Worm (Caenorhabditis elegans): ENCODE data around the gene ceph-41.

The ceph-41 gene

DNA sequence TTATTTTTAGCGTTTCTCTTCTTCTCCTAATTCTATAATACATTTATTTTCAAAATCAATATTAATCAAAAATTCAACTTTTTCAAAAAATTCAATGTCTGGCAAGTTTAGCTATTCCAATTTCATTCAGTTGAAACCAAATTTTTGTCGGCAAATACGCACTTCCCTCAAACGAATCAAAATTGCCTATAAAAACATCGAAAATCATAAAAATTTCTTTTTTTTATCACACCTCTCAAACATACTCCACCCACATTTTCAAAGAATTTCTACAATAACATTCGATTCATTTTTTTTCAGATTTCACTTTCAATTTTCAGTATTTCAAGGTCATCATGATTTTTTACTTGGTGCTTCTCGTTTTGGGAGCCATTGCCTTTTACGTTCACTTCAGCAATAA, 32.1 kb downstream of the ceph-41 start, which contains the start of gene faah-1:
Gene faah-1, plus strand, starts transcription at position 301 of the 400 bp plus-strand sequence.
- TF ChIP-seq unc-130 (GFP tag; optimal IDR thresholded peaks at IDR 0.05) (no peak), nhr-77 (tag; optimal IDR thresholded peaks at IDR 0.05) (no peak), fos-1 (tag; optimal IDR thresholded peaks at IDR 0.05) (no peak), daf-8 (GFP tag; IDR thresholded peaks at IDR 0.05) (no peak), nhr-41 (GFP tag; IDR thresholded peaks at IDR 0.05) (no peak), lim-7 (GFP tag; IDR thresholded peaks at IDR 0.05) (no peak), unc-39 (tag; optimal IDR thresholded peaks at IDR 0.05) (no peak), set-16 (GFP tag; IDR thresholded peaks at IDR 0.05) (no peak), F49E8.2 (tag; optimal IDR thresholded peaks at IDR 0.05; ENCODE audit: borderline replicate concordance) (no peak), lin-38 (GFP tag; IDR thresholded peaks at IDR 0.05) (no peak), mdt-29 (GFP tag; IDR thresholded peaks at IDR 0.05) (no peak), ZK337.2 (GFP tag; IDR thresholded peaks at IDR 0.05) (no peak), attf-4 (tag; optimal IDR thresholded peaks at IDR 0.05) (no peak)

DNA sequence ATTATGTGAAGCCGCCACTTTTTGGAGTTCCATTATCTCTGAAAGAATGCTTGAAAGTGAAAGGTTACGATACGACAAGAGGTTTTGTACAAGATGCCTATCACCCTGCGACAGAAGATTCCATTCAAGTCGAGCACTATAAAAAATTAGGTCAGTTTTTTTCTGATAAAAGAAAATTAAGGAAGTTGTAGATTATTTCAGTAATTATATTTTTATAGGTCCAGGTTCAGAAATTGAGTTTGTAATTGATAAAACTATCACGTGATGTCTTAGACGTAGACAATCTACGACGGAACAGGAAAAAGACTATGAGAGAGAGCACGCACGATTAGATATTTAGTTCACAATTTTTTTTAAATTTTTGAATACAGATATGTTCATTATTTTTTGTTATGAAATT, 33.0 kb downstream of the ceph-41 start:
- TF ChIP-seq dve-1 (tag; optimal IDR thresholded peaks at IDR 0.05; ENCODE audit: insufficient read depth) (peak; percentile 31), spr-1 (tag; optimal IDR thresholded peaks at IDR 0.05) (no peak), unc-62 (GFP tag; optimal IDR thresholded peaks at IDR 0.05 in 1 of 2) (no peak), unc-62 (tag; optimal IDR thresholded peaks at IDR 0.05) (no peak), php-3 (GFP tag; IDR thresholded peaks at IDR 0.05) (0 out of 2 replicates have a peak, but pooled peaks have one; percentile 32), zag-1 (tag; optimal IDR thresholded peaks at IDR 0.05) (no peak), F49E8.2 (tag; optimal IDR thresholded peaks at IDR 0.05; ENCODE audit: borderline replicate concordance) (no peak), nhr-6 (tag; optimal IDR thresholded peaks at IDR 0.05) (no peak), nhr-77 (tag; optimal IDR thresholded peaks at IDR 0.05) (no peak), mdt-29 (GFP tag; IDR thresholded peaks at IDR 0.05) (no peak), spr-3 (GFP tag; optimal IDR thresholded peaks at IDR 0.05) (no peak), dmd-6 (GFP tag; IDR thresholded peaks at IDR 0.05) (peak; percentile 23; the same call in 1 of the 2 replicates), lin-1 (GFP tag; IDR thresholded peaks at IDR 0.05) (no peak), ztf-11 (tag; optimal IDR thresholded peaks at IDR 0.05) (no peak), attf-4 (tag; optimal IDR thresholded peaks at IDR 0.05) (no peak), daf-8 (GFP tag; IDR thresholded peaks at IDR 0.05) (no peak), pha-4 (GFP tag; IDR thresholded peaks at IDR 0.05) (no peak), pha-4 (tag; optimal IDR thresholded peaks at IDR 0.05) (no peak)

DNA sequence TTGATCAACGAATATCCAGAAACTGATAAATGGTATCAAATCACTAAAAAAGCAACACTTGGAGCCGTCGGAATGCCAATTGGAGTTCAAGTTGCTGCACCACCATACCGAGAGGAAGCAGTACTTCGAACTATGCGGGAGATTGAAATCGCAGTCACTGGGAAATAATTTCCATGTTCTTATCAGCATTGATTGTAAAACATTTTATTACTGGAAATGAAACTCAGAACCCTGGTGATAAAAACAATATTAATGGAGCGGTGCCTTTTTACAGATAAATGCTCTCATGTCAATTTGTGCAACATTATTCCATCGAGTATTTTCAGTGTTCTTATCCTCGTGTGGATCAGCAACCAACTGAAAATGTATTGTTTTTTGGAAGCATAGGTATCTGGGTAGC, 34.8 kb downstream of the ceph-41 start:
- peak; percentile 22 for TF ChIP-seq hlh-11 (tag; optimal IDR thresholded peaks at IDR 0.05)
- TF ChIP-seq zfp-3 (GFP tag; conservative IDR thresholded peaks at IDR 0.05) = no peak
- no peak for TF ChIP-seq daf-16 (GFP tag; optimal IDR thresholded peaks at IDR 0.05)
- TF ChIP-seq daf-16 (tag; optimal IDR thresholded peaks at IDR 0.05) = peak; percentile 29
- peak; percentile 14 for TF ChIP-seq pqm-1 (tag; optimal IDR thresholded peaks at IDR 0.05)
- TF ChIP-seq nhr-10 (tag; optimal IDR thresholded peaks at IDR 0.05) = no peak
- no peak for TF ChIP-seq T26A8.4 (GFP tag; IDR thresholded peaks at IDR 0.05)
- no peak for TF ChIP-seq zag-1 (tag; optimal IDR thresholded peaks at IDR 0.05)
- peak; percentile 92 for TF ChIP-seq php-3 (GFP tag; IDR thresholded peaks at IDR 0.05)
- TF ChIP-seq gei-8 (GFP tag; optimal IDR thresholded peaks at IDR 0.05) = no peak
- TF ChIP-seq nhr-28 (tag; optimal IDR thresholded peaks at IDR 0.05) = peak; percentile 27
- TF ChIP-seq saeg-2 (GFP tag; IDR thresholded peaks at IDR 0.05) = no peak
- TF ChIP-seq lin-29 (GFP tag; IDR thresholded peaks at IDR 0.05) = no peak
- no peak for TF ChIP-seq Y48G9A.11 (GFP tag; IDR thresholded peaks at IDR 0.05)
- no peak for TF ChIP-seq nhr-237 (tag; optimal IDR thresholded peaks at IDR 0.05)
- no peak for TF ChIP-seq lin-38 (GFP tag; IDR thresholded peaks at IDR 0.05)
- no peak for TF ChIP-seq nhr-25 (tag; optimal IDR thresholded peaks at IDR 0.05; ENCODE audit: borderline replicate concordance, insufficient read depth)
- no peak for TF ChIP-seq lsy-2 (tag; optimal IDR thresholded peaks at IDR 0.05)
- TF ChIP-seq lim-7 (GFP tag; IDR thresholded peaks at IDR 0.05) = no peak
- no peak for TF ChIP-seq Y5F2A.4 (GFP tag; optimal IDR thresholded peaks at IDR 0.05)
- no peak for TF ChIP-seq dmd-9 (GFP tag; IDR thresholded peaks at IDR 0.05)
- peak; percentile 48 for TF ChIP-seq dmd-6 (GFP tag; IDR thresholded peaks at IDR 0.05)
- TF ChIP-seq tag-97 (GFP tag; IDR thresholded peaks at IDR 0.05) = no peak
- TF ChIP-seq dve-1 (tag; optimal IDR thresholded peaks at IDR 0.05; ENCODE audit: insufficient read depth) = no peak
- no peak for TF ChIP-seq zip-11 (GFP tag; IDR thresholded peaks at IDR 0.05)
